Fruit fly (Drosophila melanogaster) S2 (cell line): ENCODE results near the gene spz3.

Experiments used
- CG8478 ChIP-seq: fragments of >200 bp; optimal IDR thresholded peaks from 2 replicates; lab custom pipeline; 2018
- CTCF ChIP-seq, 2 experiments: fragments of >200 bp; optimal IDR thresholded peaks; 2 replicates each; lab custom pipeline; 2018

dm6 chr2L:7909327-7909804 lies 30.0 kb upstream of the spz3 start:
- TF ChIP-seq CTCF (optimal IDR thresholded peaks at IDR 0.05; lab: Kevin White, UChicago) (no peak), CG8478 (lab: Kevin White, UChicago) (no peak)
